Fruit fly (Drosophila melanogaster) whole organism, wandering third instar larva: ENCODE measurements around the gene kon.

Experiments
- Abd-B ChIP-seq: fragments of >200 bp; optimal IDR thresholded peaks from 2 replicates; lab custom pipeline; 2017; ENCODE audit warnings: missing biosample characterization, missing genetic modification characterization
- CG32264 ChIP-seq: fragments of 200-800 bp; sonication (Bioruptor generic); optimal IDR thresholded peaks from 2 replicates; lab custom pipeline; 2016; ENCODE audit warnings: missing biosample characterization, missing genetic modification characterization
- CG9705 ChIP-seq: fragments of 200-800 bp; sonication (Bioruptor generic); optimal IDR thresholded peaks from 2 replicates; lab custom pipeline; 2018; ENCODE audit warnings: missing biosample characterization, mild to moderate bottlenecking, missing genetic modification characterization
- CrebA ChIP-seq: fragments of 200-800 bp; sonication (Bioruptor generic); optimal IDR thresholded peaks from 2 replicates; lab custom pipeline; 2016; ENCODE audit warnings: missing biosample characterization, mild to moderate bottlenecking, missing genetic modification characterization, borderline replicate concordance
- Dfd ChIP-seq: fragments of >200 bp; optimal IDR thresholded peaks from 2 replicates; lab custom pipeline; 2017; ENCODE audit warnings: missing biosample characterization, missing genetic modification characterization
- Dif ChIP-seq: fragments of 200-275, 200-300 bp; sonication (Bioruptor generic); optimal IDR thresholded peaks from 2 replicates; lab custom pipeline; 2018; ENCODE audit warnings: missing biosample characterization, missing genetic modification characterization; ENCODE audit not compliant: partially characterized antibody
- GATAd ChIP-seq: sonication (Bioruptor generic); optimal IDR thresholded peaks from 2 replicates; lab custom pipeline; 2016; ENCODE audit warnings: missing biosample characterization, missing genetic modification characterization
- HLH106 ChIP-seq: fragments of 200-800 bp; optimal IDR thresholded peaks from 3 replicates; lab custom pipeline; 2019; ENCODE audit warnings: missing biosample characterization, mild to moderate bottlenecking, missing genetic modification characterization, moderate library complexity
- Hnf4 ChIP-seq: fragments of 200-800 bp; sonication (Bioruptor generic); optimal IDR thresholded peaks from 2 replicates; lab custom pipeline; 2016; ENCODE audit warnings: missing biosample characterization, mild to moderate bottlenecking, missing genetic modification characterization
- Hr78 ChIP-seq: fragments of >200 bp; optimal IDR thresholded peaks from 2 replicates; lab custom pipeline; 2017; ENCODE audit warnings: missing biosample characterization, missing genetic modification characterization
- Hr83 ChIP-seq: fragments of 200-300 bp; sonication (Bioruptor generic); optimal IDR thresholded peaks from 2 replicates; lab custom pipeline; 2016; ENCODE audit warnings: missing biosample characterization, mild to moderate bottlenecking, missing genetic modification characterization, moderate library complexity; ENCODE audit not compliant: poor library complexity, severe bottlenecking
- Jra ChIP-seq: sonication (Bioruptor generic); optimal IDR thresholded peaks from 2 replicates; lab custom pipeline; 2016; ENCODE audit warnings: missing biosample characterization, missing genetic modification characterization
- Mio ChIP-seq: sonication (Bioruptor generic); optimal IDR thresholded peaks from 2 replicates; lab custom pipeline; 2016; ENCODE audit warnings: missing biosample characterization, missing genetic modification characterization
- Myc ChIP-seq: fragments of >200 bp; optimal IDR thresholded peaks from 2 replicates; lab custom pipeline; 2017
- N ChIP-seq: fragments of >200 bp; optimal IDR thresholded peaks from 2 replicates; lab custom pipeline; 2018; ENCODE audit warnings: missing biosample characterization, missing external identifiers, missing genetic modification characterization
- OdsH ChIP-seq: fragments of 200-800 bp; sonication (Bioruptor generic); optimal IDR thresholded peaks from 2 replicates; lab custom pipeline; 2016; ENCODE audit warnings: missing biosample characterization, mild to moderate bottlenecking, missing genetic modification characterization
- Rel ChIP-seq, 2 experiments: fragments of 200-800 bp; sonication (Bioruptor generic) in 1 of 2; optimal IDR thresholded peaks; 2 replicates in 1 of 2; 3 replicates in 1 of 2; lab custom pipeline; 2016 to 2019; ENCODE audit warnings: mild to moderate bottlenecking in 2 of 2, missing biosample characterization in 2 of 2, missing genetic modification characterization in 2 of 2, moderate library complexity in 1 of 2
- Sp1 ChIP-seq: fragments of 200-800 bp; sonication (Bioruptor generic); optimal IDR thresholded peaks from 3 replicates; lab custom pipeline; 2019; ENCODE audit warnings: missing biosample characterization, mild to moderate bottlenecking, missing genetic modification characterization, moderate library complexity
- Vsx2 ChIP-seq: fragments of 200-300, 225-300 bp; sonication (Bioruptor generic); optimal IDR thresholded peaks from 2 replicates; lab custom pipeline; 2018; ENCODE audit warnings: missing biosample characterization, missing genetic modification characterization; ENCODE audit not compliant: partially characterized antibody
- br ChIP-seq: fragments of 200-800 bp; sonication (Bioruptor generic); optimal IDR thresholded peaks from 2 replicates; lab custom pipeline; 2016; ENCODE audit warnings: missing biosample characterization, missing genetic modification characterization
- brk ChIP-seq: fragments of 200-800 bp; sonication (Bioruptor generic); optimal IDR thresholded peaks from 2 replicates; lab custom pipeline; 2016; ENCODE audit warnings: missing biosample characterization, mild to moderate bottlenecking, missing genetic modification characterization
- dl ChIP-seq, 2 experiments: fragments of 175-275, 200-275 bp in 1 of 2; fragments of 200-275 bp in 1 of 2; sonication (Bioruptor generic); optimal IDR thresholded peaks; lab custom pipeline; 2018; ENCODE audit warnings: mild to moderate bottlenecking in 2 of 2, missing biosample characterization in 2 of 2, missing genetic modification characterization in 2 of 2, moderate library complexity in 2 of 2; ENCODE audit not compliant: partially characterized antibody in 2 of 2, insufficient read depth in 1 of 2
- dmrt93B ChIP-seq: fragments of 200-800 bp; sonication (Bioruptor generic); optimal IDR thresholded peaks from 2 replicates; lab custom pipeline; 2018; ENCODE audit warnings: missing biosample characterization, mild to moderate bottlenecking, missing genetic modification characterization
- dsf ChIP-seq: sonication (Bioruptor generic); optimal IDR thresholded peaks from 2 replicates; lab custom pipeline; 2016; ENCODE audit warnings: missing biosample characterization, missing genetic modification characterization, borderline replicate concordance
- ey ChIP-seq: fragments of 200-800 bp; sonication (Bioruptor generic); optimal IDR thresholded peaks from 2 replicates; lab custom pipeline; 2016; ENCODE audit warnings: missing biosample characterization, missing genetic modification characterization
- foxo ChIP-seq, 2 experiments: fragments of 200-800 bp; sonication (Bioruptor generic); optimal IDR thresholded peaks; 2 replicates in 1 of 2; 3 replicates in 1 of 2; lab custom pipeline; 2016 to 2017; ENCODE audit warnings: missing biosample characterization in 2 of 2, missing genetic modification characterization in 2 of 2
- fru ChIP-seq: fragments of 200-800 bp; sonication (Bioruptor generic); optimal IDR thresholded peaks from 3 replicates; lab custom pipeline; 2016; ENCODE audit warnings: missing biosample characterization, mild to moderate bottlenecking, missing genetic modification characterization
- h ChIP-seq: fragments of 200-800 bp; sonication (Bioruptor generic); optimal IDR thresholded peaks from 3 replicates; lab custom pipeline; 2016; ENCODE audit warnings: missing biosample characterization, mild to moderate bottlenecking, missing genetic modification characterization
- jim ChIP-seq: fragments of 175-275, 200-325 bp; sonication (Bioruptor generic); optimal IDR thresholded peaks from 2 replicates; lab custom pipeline; 2016; ENCODE audit warnings: missing biosample characterization, mild to moderate bottlenecking, missing genetic modification characterization
- lola ChIP-seq: fragments of >200 bp; optimal IDR thresholded peaks from 2 replicates; lab custom pipeline; 2017; ENCODE audit warnings: missing biosample characterization, missing genetic modification characterization
- pan ChIP-seq: fragments of >200 bp; optimal IDR thresholded peaks from 2 replicates; lab custom pipeline; 2017
- psq ChIP-seq: fragments of 200-800 bp; sonication (Bioruptor generic); optimal IDR thresholded peaks from 3 replicates; lab custom pipeline; 2017; ENCODE audit warnings: missing biosample characterization, mild to moderate bottlenecking, missing genetic modification characterization, moderate library complexity
- rgr ChIP-seq: fragments of 200-800 bp; sonication (Bioruptor generic); optimal IDR thresholded peaks from 3 replicates; lab custom pipeline; 2016; ENCODE audit warnings: missing biosample characterization, mild to moderate bottlenecking, missing genetic modification characterization
- sage ChIP-seq: fragments of 200-800 bp; sonication (Bioruptor generic); optimal IDR thresholded peaks from 2 replicates; lab custom pipeline; 2016; ENCODE audit warnings: missing biosample characterization, mild to moderate bottlenecking, missing genetic modification characterization
- sv ChIP-seq: fragments of 200-800 bp; sonication (Bioruptor generic); optimal IDR thresholded peaks from 3 replicates; lab custom pipeline; 2016; ENCODE audit warnings: missing biosample characterization, missing genetic modification characterization
- tai ChIP-seq: sonication (Bioruptor generic); optimal IDR thresholded peaks from 2 replicates; lab custom pipeline; 2016; ENCODE audit warnings: missing biosample characterization, missing genetic modification characterization
- usp ChIP-seq: fragments of >200 bp; optimal IDR thresholded peaks from 2 replicates; lab custom pipeline; 2017; ENCODE audit warnings: missing biosample characterization, missing genetic modification characterization
- woc ChIP-seq: sonication (Bioruptor generic); optimal IDR thresholded peaks from 2 replicates; lab custom pipeline; 2016; ENCODE audit warnings: missing biosample characterization, mild to moderate bottlenecking, missing genetic modification characterization

The kon gene

dm6 chr2L:18478509-18479176, 25.1 kb downstream of the kon start:
- no peak for TF ChIP-seq Jra (GFP tag; lab: Kevin White, UChicago)
- peak; percentile 25 for TF ChIP-seq woc (GFP tag; lab: Kevin White, UChicago)

- TF ChIP-seq Hnf4: peak; percentile 72
- no peak for TF ChIP-seq dl (GFP tag; optimal IDR thresholded peaks at IDR 0.05; lab: Kevin White, UChicago; ENCODE audit: insufficient read depth in 1 of 2, partially characterized antibody in 2 of 2)
- TF ChIP-seq fru (GFP tag; lab: Kevin White, UChicago): peak; percentile 57
- no peak for TF ChIP-seq dsf (GFP tag; lab: Kevin White, UChicago)
- no peak for TF ChIP-seq Abd-B (GFP tag; lab: Kevin White, UChicago)
- peak; percentile 65 for TF ChIP-seq h (GFP tag; lab: Kevin White, UChicago)
- peak; percentile 78 for TF ChIP-seq HLH106 (tag; lab: Kevin White, UChicago)
- TF ChIP-seq CG32264 (GFP tag; lab: Kevin White, UChicago): no peak
- TF ChIP-seq br (GFP tag; lab: Kevin White, UChicago): peak; percentile 25
- peak; percentile 80 for TF ChIP-seq OdsH (GFP tag; lab: Kevin White, UChicago)
- no peak for TF ChIP-seq CrebA (GFP tag; lab: Kevin White, UChicago)
- no peak for TF ChIP-seq Jra (GFP tag; lab: Kevin White, UChicago)
- no peak for TF ChIP-seq pan
- peak in 1 of 2 experiments; percentile 80 for TF ChIP-seq foxo (GFP tag; optimal IDR thresholded peaks at IDR 0.05; lab: Kevin White, UChicago)
- no peak for TF ChIP-seq tai (GFP tag; lab: Kevin White, UChicago)
- TF ChIP-seq dmrt93B (GFP tag; lab: Kevin White, UChicago): peak; percentile 46
- peak; percentile 45 for TF ChIP-seq ey (GFP tag; lab: Kevin White, UChicago)
- TF ChIP-seq rgr: peak; percentile 76
- no peak for TF ChIP-seq Rel (GFP tag; optimal IDR thresholded peaks at IDR 0.05; lab: Kevin White, UChicago)
- TF ChIP-seq Rel (tag; optimal IDR thresholded peaks at IDR 0.05; lab: Kevin White, UChicago): peak; percentile 34
- no peak for TF ChIP-seq jim (GFP tag; lab: Kevin White, UChicago)
- no peak for TF ChIP-seq lola
- no peak for TF ChIP-seq Dfd (GFP tag; lab: Kevin White, UChicago)
- no peak for TF ChIP-seq Hr78 (GFP tag; lab: Kevin White, UChicago)
- TF ChIP-seq Dif: no peak
- TF ChIP-seq N (GFP tag; lab: Kevin White, UChicago): no peak
- TF ChIP-seq sv (GFP tag; lab: Kevin White, UChicago): peak; percentile 68
- peak; percentile 5 for TF ChIP-seq CG9705 (GFP tag; lab: Kevin White, UChicago)
- TF ChIP-seq brk (GFP tag; lab: Kevin White, UChicago): peak; percentile 50
- TF ChIP-seq sage (GFP tag; lab: Kevin White, UChicago): peak; percentile 3
- TF ChIP-seq Hr83 (GFP tag; lab: Kevin White, UChicago): no peak
- no peak for TF ChIP-seq woc (GFP tag; lab: Kevin White, UChicago)
- TF ChIP-seq GATAd (GFP tag; lab: Kevin White, UChicago): no peak
- no peak for TF ChIP-seq Vsx2
- peak; percentile 75 for TF ChIP-seq Sp1 (GFP tag; lab: Kevin White, UChicago)
- no peak for TF ChIP-seq Mio (GFP tag; lab: Kevin White, UChicago)
- no peak for TF ChIP-seq usp (GFP tag; lab: Kevin White, UChicago)
- TF ChIP-seq Myc (lab: Kevin White, UChicago): no peak
- TF ChIP-seq psq (GFP tag; lab: Kevin White, UChicago): peak; percentile 76
- TF ChIP-seq, all 38 proteins: peak for 17
Observed at dm6 chr2L:18477455-18477854, 26.3 kb downstream of the kon start.
